Fruit fly (Drosophila melanogaster) whole organism, embryonic: ENCODE measurements around the gene CG11951.

Experiments
- Atf3 ChIP-seq: fragments of 200-800 bp; sonication (Bioruptor generic); optimal IDR thresholded peaks from 3 replicates; lab custom pipeline; 2016; ENCODE audit warnings: missing biosample characterization, missing genetic modification characterization
- B-H1 ChIP-seq: fragments of 200-800 bp; sonication (Bioruptor generic); IDR thresholded peaks from 3 replicates; pipeline ENCODE4 v1.3.6; 2022; ENCODE audit warnings: missing biosample characterization, missing genetic modification characterization
- CG1024 ChIP-seq: fragments of 200-800 bp; sonication (Bioruptor generic); IDR thresholded peaks from 2 replicates; pipeline ENCODE4 v1.3.6; 2022; ENCODE audit warnings: missing biosample characterization, missing genetic modification characterization
- CG11093 ChIP-seq: fragments of 200-800 bp; sonication (Bioruptor generic); IDR thresholded peaks from 3 replicates; pipeline ENCODE4 v1.3.6; 2022; ENCODE audit warnings: missing biosample characterization, missing genetic modification characterization
- CG11456 ChIP-seq: fragments of 200-800 bp; sonication (Bioruptor generic); IDR thresholded peaks from 3 replicates; pipeline ENCODE4 v1.3.6; 2022; ENCODE audit warnings: missing biosample characterization, missing genetic modification characterization
- CG13296 ChIP-seq: fragments of 200-800 bp; sonication (Bioruptor generic); optimal IDR thresholded peaks from 3 replicates; lab custom pipeline; 2018; ENCODE audit warnings: missing biosample characterization, mild to moderate bottlenecking, missing genetic modification characterization
- CG13424 ChIP-seq: fragments of 200-800 bp; sonication (Bioruptor generic); optimal IDR thresholded peaks from 2 replicates; lab custom pipeline; 2019; ENCODE audit warnings: missing biosample characterization, mild to moderate bottlenecking, missing genetic modification characterization, moderate library complexity
- CG15073 ChIP-seq: fragments of 200-800 bp; sonication (Bioruptor generic); optimal IDR thresholded peaks from 2 replicates; lab custom pipeline; 2016; ENCODE audit warnings: missing biosample characterization, missing genetic modification characterization
- CG17912 ChIP-seq: fragments of 200-800 bp; sonication (Bioruptor generic); optimal IDR thresholded peaks from 2 replicates; lab custom pipeline; 2018; ENCODE audit warnings: missing biosample characterization, mild to moderate bottlenecking, missing genetic modification characterization
- CG2712 ChIP-seq: fragments of 200-800 bp; optimal IDR thresholded peaks from 3 replicates; lab custom pipeline; 2019; ENCODE audit warnings: missing biosample characterization, mild to moderate bottlenecking, missing genetic modification characterization, moderate library complexity
- CG31441 ChIP-seq: fragments of 200-800 bp; sonication (Bioruptor generic); IDR thresholded peaks from 2 replicates; pipeline ENCODE4 v1.3.6; 2022; ENCODE audit warnings: missing biosample characterization, missing genetic modification characterization
- CG34224 ChIP-seq: fragments of 200-800 bp; sonication (Bioruptor generic); IDR thresholded peaks from 3 replicates; pipeline ENCODE4 v1.3.6; 2022; ENCODE audit warnings: missing biosample characterization, missing genetic modification characterization; ENCODE audit not compliant: partially characterized antibody
- CG34376 ChIP-seq: fragments of 200-800 bp; sonication (Bioruptor generic); optimal IDR thresholded peaks from 2 replicates; lab custom pipeline; 2018; ENCODE audit warnings: missing biosample characterization, mild to moderate bottlenecking, missing genetic modification characterization
- CG4328 ChIP-seq: fragments of 200-800 bp; sonication (Bioruptor generic); optimal IDR thresholded peaks from 3 replicates; lab custom pipeline; 2017; ENCODE audit warnings: missing biosample characterization, missing genetic modification reagents, missing genetic modification characterization
- CG6791 ChIP-seq: fragments of 200-800 bp; sonication (Bioruptor generic); IDR thresholded peaks from 3 replicates; pipeline ENCODE4 v1.3.6; 2022; ENCODE audit warnings: missing biosample characterization, missing genetic modification characterization; ENCODE audit not compliant: partially characterized antibody
- CG7357 ChIP-seq: fragments of 200-800 bp; sonication (Bioruptor generic); IDR thresholded peaks from 3 replicates; pipeline ENCODE4 v1.3.6; 2022; ENCODE audit warnings: missing biosample characterization, missing genetic modification characterization
- CG8924 ChIP-seq: fragments of 200-800 bp; optimal IDR thresholded peaks from 3 replicates; lab custom pipeline; 2019; ENCODE audit warnings: missing biosample characterization, mild to moderate bottlenecking, missing genetic modification characterization, moderate library complexity
- CG9215 ChIP-seq: fragments of 200-800 bp; sonication (Bioruptor generic); IDR thresholded peaks from 2 replicates; pipeline ENCODE4 v1.3.6; 2022; ENCODE audit warnings: missing biosample characterization, missing genetic modification characterization
- Camta ChIP-seq: fragments of 200-800 bp; sonication (Bioruptor generic); optimal IDR thresholded peaks from 2 replicates; lab custom pipeline; 2016; ENCODE audit warnings: missing biosample characterization, missing genetic modification characterization
- CoRest ChIP-seq: fragments of 200-800 bp; sonication (Bioruptor generic); optimal IDR thresholded peaks from 3 replicates; lab custom pipeline; 2018; ENCODE audit warnings: missing biosample characterization, mild to moderate bottlenecking, missing genetic modification characterization, moderate library complexity
- Drgx ChIP-seq: fragments of 200-800 bp; sonication (Bioruptor generic); IDR thresholded peaks from 2 replicates; pipeline ENCODE4 v1.3.6; 2022; ENCODE audit warnings: missing biosample characterization, missing genetic modification characterization
- E2f2 ChIP-seq: fragments of 200-800 bp; sonication (Bioruptor generic); IDR thresholded peaks from 2 replicates; pipeline ENCODE4 v1.3.6; 2022; ENCODE audit warnings: missing biosample characterization, missing genetic modification characterization
- ERR ChIP-seq: fragments of 200-800 bp; sonication (Bioruptor generic); optimal IDR thresholded peaks from 2 replicates; lab custom pipeline; 2016; ENCODE audit warnings: missing biosample characterization, missing genetic modification characterization
- Gug ChIP-seq: fragments of 200-800 bp; sonication (Bioruptor generic); IDR thresholded peaks from 4 replicates; pipeline ENCODE4 v1.3.6; 2022; ENCODE audit warnings: missing biosample characterization, missing genetic modification characterization
- Med ChIP-seq: fragments of 200-800 bp; sonication (Bioruptor generic); peaks from one replicate; lab custom pipeline; 2016; ENCODE audit warnings: missing biosample characterization, missing genetic modification characterization, mild to moderate bottlenecking, inconsistent platforms, moderate library complexity
- Nf-YB ChIP-seq: fragments of 200-800 bp; sonication (Bioruptor generic); optimal IDR thresholded peaks from 3 replicates; lab custom pipeline; 2019; ENCODE audit warnings: missing biosample characterization, mild to moderate bottlenecking, missing genetic modification characterization, moderate library complexity
- Sox102F ChIP-seq: fragments of 200-800 bp; sonication (Bioruptor generic); optimal IDR thresholded peaks from 2 replicates; lab custom pipeline; 2018; ENCODE audit warnings: missing biosample characterization, mild to moderate bottlenecking, missing genetic modification characterization, moderate library complexity
- Tbp ChIP-seq: fragments of >200 bp; optimal IDR thresholded peaks from 2 replicates; lab custom pipeline; 2018; ENCODE audit warnings: missing biosample characterization, missing genetic modification characterization
- ash1 ChIP-seq: fragments of 200-800 bp; sonication (Bioruptor generic); optimal IDR thresholded peaks from 2 replicates; lab custom pipeline; 2018; ENCODE audit warnings: missing biosample characterization, mild to moderate bottlenecking, missing genetic modification characterization
- bsh ChIP-seq, 2 experiments: fragments of 200-800 bp; sonication (Bioruptor generic); optimal IDR thresholded peaks; 2 replicates each; lab custom pipeline; 2017 to 2018; ENCODE audit warnings: mild to moderate bottlenecking in 2 of 2, missing biosample characterization in 2 of 2, missing genetic modification characterization in 2 of 2, moderate library complexity in 1 of 2
- cato ChIP-seq: fragments of 200-800 bp; sonication (Bioruptor generic); optimal IDR thresholded peaks from 2 replicates; lab custom pipeline; 2016; ENCODE audit warnings: missing biosample characterization, missing genetic modification characterization, borderline replicate concordance
- chinmo ChIP-seq: fragments of 200-800 bp; sonication (Bioruptor generic); IDR thresholded peaks from 4 replicates; pipeline ENCODE4 v1.3.6; 2022; ENCODE audit warnings: missing biosample characterization, missing genetic modification characterization; ENCODE audit not compliant: partially characterized antibody
- chn ChIP-seq: fragments of 200-800 bp; sonication (Bioruptor generic); optimal IDR thresholded peaks from 2 replicates; lab custom pipeline; 2016; ENCODE audit warnings: missing biosample characterization, missing genetic modification characterization
- corto ChIP-seq: fragments of 200-800 bp; sonication (Bioruptor generic); optimal IDR thresholded peaks from 2 replicates; lab custom pipeline; 2016; ENCODE audit warnings: missing biosample characterization, mild to moderate bottlenecking, missing genetic modification characterization, moderate library complexity
- dmrt11E ChIP-seq: fragments of 200-800 bp; sonication (Bioruptor generic); optimal IDR thresholded peaks from 3 replicates; lab custom pipeline; 2018; ENCODE audit warnings: missing biosample characterization, mild to moderate bottlenecking, missing genetic modification characterization, moderate library complexity
- ftz-f1 ChIP-seq: fragments of 200-800 bp; sonication (Bioruptor generic); optimal IDR thresholded peaks from 2 replicates; lab custom pipeline; 2016; ENCODE audit warnings: missing biosample characterization, missing genetic modification characterization
- grau ChIP-seq: fragments of 200-800 bp; optimal IDR thresholded peaks from 3 replicates; lab custom pipeline; 2019; ENCODE audit warnings: missing biosample characterization, mild to moderate bottlenecking, missing genetic modification characterization, moderate library complexity
- hb ChIP-seq: fragments of 200-800 bp; sonication (Bioruptor generic); IDR thresholded peaks from 3 replicates; pipeline ENCODE4 v1.3.6; 2022; ENCODE audit warnings: missing biosample characterization, missing genetic modification characterization; ENCODE audit not compliant: partially characterized antibody
- insv ChIP-seq, 2 experiments: fragments of 200-800 bp; sonication (Bioruptor generic); optimal IDR thresholded peaks; 3 replicates each; lab custom pipeline; 2016 to 2018; ENCODE audit warnings: missing biosample characterization in 2 of 2, missing genetic modification characterization in 2 of 2
- inv ChIP-seq: fragments of 200-800 bp; sonication (Bioruptor generic); IDR thresholded peaks from 2 replicates; pipeline ENCODE4 v1.3.6; 2022; ENCODE audit warnings: missing biosample characterization, missing genetic modification characterization; ENCODE audit not compliant: partially characterized antibody
- peb ChIP-seq: fragments of 200-800 bp; sonication (Bioruptor generic); IDR thresholded peaks from 2 replicates; pipeline ENCODE4 v1.3.6; 2022; ENCODE audit warnings: missing biosample characterization, missing genetic modification characterization
- rib ChIP-seq: fragments of 200-800 bp; sonication (Bioruptor generic); IDR thresholded peaks from 2 replicates; pipeline ENCODE4 v1.3.6; 2022; ENCODE audit warnings: missing biosample characterization, missing genetic modification characterization
- ro ChIP-seq: fragments of 200-800 bp; sonication (Bioruptor generic); IDR thresholded peaks from 2 replicates; pipeline ENCODE4 v1.3.6; 2022; ENCODE audit warnings: missing biosample characterization, missing genetic modification characterization
- sens-2 ChIP-seq: fragments of 200-800 bp; sonication (Bioruptor generic); IDR thresholded peaks from 2 replicates; pipeline ENCODE4 v1.3.6; 2022; ENCODE audit warnings: missing biosample characterization, missing genetic modification characterization
- sqz ChIP-seq: fragments of 200-800 bp; sonication (Bioruptor generic); optimal IDR thresholded peaks from 3 replicates; lab custom pipeline; 2018; ENCODE audit warnings: missing biosample characterization, mild to moderate bottlenecking, missing genetic modification characterization
- ssp ChIP-seq: fragments of 200-800 bp; sonication (Bioruptor generic); IDR thresholded peaks from 2 replicates; pipeline ENCODE4 v1.3.6; 2022; ENCODE audit warnings: missing biosample characterization, missing genetic modification characterization
- tup ChIP-seq: fragments of 200-800 bp; sonication (Bioruptor generic); optimal IDR thresholded peaks from 2 replicates; lab custom pipeline; 2016; ENCODE audit warnings: missing biosample characterization, mild to moderate bottlenecking, missing genetic modification characterization, moderate library complexity
- vnd ChIP-seq: fragments of 200-800 bp; sonication (Bioruptor generic); IDR thresholded peaks from 3 replicates; pipeline ENCODE4 v1.3.6; 2022; ENCODE audit warnings: missing biosample characterization, missing genetic modification characterization; ENCODE audit not compliant: partially characterized antibody
- zfh2 ChIP-seq: fragments of 200-800 bp; sonication (Bioruptor generic); optimal IDR thresholded peaks from 2 replicates; lab custom pipeline; 2016; ENCODE audit warnings: missing biosample characterization, missing genetic modification characterization

Gene CG11951

dm6 chr3R:29222891-29223842 is 15.4 kb downstream of the CG11951 start, which contains the start of the genes Cisd2 and Brd8 (continued):
- TF ChIP-seq Med (GFP tag; lab: Kevin White, UChicago) (peak; percentile 81), chn (GFP tag; lab: Kevin White, UChicago) (no peak), CG34376 (no peak), Camta (no peak), CG17912 (no peak), Gug (GFP tag; lab: Robert Waterston, UW) (no peak), CG15073 (GFP tag; lab: Kevin White, UChicago) (no peak), CG7357 (GFP tag; lab: Robert Waterston, UW) (no peak), Sox102F (GFP tag; lab: Kevin White, UChicago) (no peak), CG34224 (peak; percentile 98), rib (GFP tag; lab: Robert Waterston, UW) (no peak), CG1024 (no peak), Drgx (no peak), CG4328 (no peak), Nf-YB (GFP tag; lab: Kevin White, UChicago) (no peak), CG9215 (GFP tag; lab: Robert Waterston, UW) (no peak), ash1 (GFP tag; lab: Kevin White, UChicago) (no peak), CG8924 (tag; lab: Kevin White, UChicago) (no peak), inv (GFP tag; lab: Robert Waterston, UW) (peak; percentile 90), E2f2 (peak; percentile 62), Tbp (GFP tag; lab: Kevin White, UChicago) (no peak), B-H1 (GFP tag; lab: Robert Waterston, UW) (no peak), tup (GFP tag; lab: Kevin White, UChicago) (no peak), peb (no peak), vnd (GFP tag; lab: Robert Waterston, UW) (peak; percentile 93), CG13424 (tag; lab: Kevin White, UChicago) (no peak), corto (GFP tag; lab: Kevin White, UChicago) (no peak), bsh (GFP tag; optimal IDR thresholded peaks at IDR 0.05; lab: Kevin White, UChicago) (no peak), ro (GFP tag; lab: Robert Waterston, UW) (no peak), CG11456 (GFP tag; lab: Robert Waterston, UW) (no peak), CoRest (tag; lab: Kevin White, UChicago) (no peak), grau (tag; lab: Kevin White, UChicago) (peak; percentile 8), cato (GFP tag; lab: Kevin White, UChicago) (no peak), ERR (GFP tag; lab: Kevin White, UChicago) (no peak), sqz (GFP tag; lab: Kevin White, UChicago) (no peak), insv (GFP tag; optimal IDR thresholded peaks at IDR 0.05; lab: Kevin White, UChicago) (peak in 1 of 2 experiments; percentile 24), ftz-f1 (GFP tag; lab: Kevin White, UChicago) (no peak), dmrt11E (tag; lab: Kevin White, UChicago) (no peak), CG11093 (GFP tag; lab: Robert Waterston, UW) (no peak), CG6791 (GFP tag; lab: Robert Waterston, UW) (peak; percentile 98), zfh2 (GFP tag; lab: Kevin White, UChicago) (no peak), ssp (no peak), Atf3 (GFP tag; lab: Kevin White, UChicago) (no peak), sens-2 (GFP tag; lab: Robert Waterston, UW) (no peak), CG2712 (tag; lab: Kevin White, UChicago) (peak; percentile 29), chinmo (GFP tag; lab: Robert Waterston, UW) (peak; percentile 97), CG31441 (GFP tag; lab: Robert Waterston, UW) (no peak), hb (peak; percentile 96), CG13296 (GFP tag; lab: Kevin White, UChicago) (no peak)
